Fruit fly (Drosophila melanogaster): ENCODE data around the gene chico.

chico gene

DNA sequence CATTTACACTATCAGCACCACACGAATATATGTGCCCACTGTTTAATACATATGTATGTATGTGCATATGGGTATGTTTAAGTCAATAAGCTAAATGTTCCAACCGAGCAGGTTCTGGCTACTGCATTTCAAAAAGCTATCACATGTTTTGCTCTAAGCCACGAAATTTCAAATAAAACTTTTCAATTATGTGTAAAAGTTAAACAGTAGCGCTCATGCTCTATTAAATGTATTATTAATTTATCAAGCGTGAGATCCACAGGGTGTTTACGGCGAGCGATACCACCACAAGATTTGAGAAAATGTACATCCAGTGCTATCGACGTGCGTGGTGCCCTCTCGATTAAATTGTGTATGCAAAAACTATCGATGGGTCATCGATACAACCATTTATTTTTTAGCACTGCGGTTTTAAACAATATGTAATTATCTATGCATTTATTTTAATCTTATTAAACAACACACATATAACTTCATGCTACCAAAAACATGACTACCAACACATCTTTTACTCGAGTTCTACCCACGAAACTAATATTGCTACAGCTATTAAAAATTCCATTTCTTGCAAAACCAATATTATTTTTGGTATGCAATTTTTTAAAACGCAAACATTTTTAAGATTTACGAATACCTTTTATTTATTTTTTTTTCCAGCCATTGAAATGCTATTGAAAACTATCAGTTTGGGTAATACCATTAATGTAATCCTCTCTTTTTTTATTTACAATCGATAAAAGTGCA is 14.0 kb upstream of the chico start, which contains the start of gene Pten (continued):
- no peak for TF ChIP-seq usp (GFP tag; optimal IDR thresholded peaks at IDR 0.05)
- TF ChIP-seq sc (optimal IDR thresholded peaks at IDR 0.05): no peak
- peak; percentile 9 for TF ChIP-seq sc (GFP tag; optimal IDR thresholded peaks at IDR 0.05)
- no peak for TF ChIP-seq CG8290 (GFP tag; optimal IDR thresholded peaks at IDR 0.05)
- TF ChIP-seq CG8290 (tag; optimal IDR thresholded peaks at IDR 0.05): peak in 1 of 2 experiments; percentile 12
- no peak for TF ChIP-seq CG15011 (GFP tag; optimal IDR thresholded peaks at IDR 0.05)
- no peak for TF ChIP-seq CG18619 (GFP tag; optimal IDR thresholded peaks at IDR 0.05)
- no peak for TF ChIP-seq D (optimal IDR thresholded peaks at IDR 0.05)
- peak; percentile 65 for TF ChIP-seq D (GFP tag; optimal IDR thresholded peaks at IDR 0.05)
- TF ChIP-seq abd-A (tag; optimal IDR thresholded peaks at IDR 0.05): no peak
- TF ChIP-seq Camta (GFP tag; optimal IDR thresholded peaks at IDR 0.05): peak; percentile 78
- TF ChIP-seq CG5180 (GFP tag; optimal IDR thresholded peaks at IDR 0.05): no peak
- no peak for TF ChIP-seq tap (tag; optimal IDR thresholded peaks at IDR 0.05)
- TF ChIP-seq pan (optimal IDR thresholded peaks at IDR 0.05): no peak
- TF ChIP-seq pan (GFP tag; optimal IDR thresholded peaks at IDR 0.05 in 1 of 2, IDR thresholded peaks at IDR 0.05 in 1 of 2): peak in 1 of 2 experiments; percentile 79
- peak; percentile 39 for TF ChIP-seq Lhr (GFP tag; optimal IDR thresholded peaks at IDR 0.05)
- TF ChIP-seq CG10565 (GFP tag; optimal IDR thresholded peaks at IDR 0.05): peak; percentile 69
- peak; percentile 5 for TF ChIP-seq CG6854 (GFP tag; optimal IDR thresholded peaks at IDR 0.05)
- TF ChIP-seq CG12942 (GFP tag; optimal IDR thresholded peaks at IDR 0.05): peak; percentile 38
- TF ChIP-seq bowl (GFP tag; IDR thresholded peaks at IDR 0.05): no peak
- TF ChIP-seq seq (GFP tag; IDR thresholded peaks at IDR 0.05): 0 out of 2 replicates have a peak, but pooled peaks have one; percentile 35
- peak; percentile 57 for TF ChIP-seq CG12155 (GFP tag; optimal IDR thresholded peaks at IDR 0.05)
- TF ChIP-seq Nf-YC (tag; optimal IDR thresholded peaks at IDR 0.05): peak; percentile 54
- no peak for TF ChIP-seq her (GFP tag; optimal IDR thresholded peaks at IDR 0.05)
- peak; percentile 48 for TF ChIP-seq nerfin-1 (tag; optimal IDR thresholded peaks at IDR 0.05)
- peak; percentile 82; the same call in 1 of the 2 replicates for TF ChIP-seq CG42726 (GFP tag; IDR thresholded peaks at IDR 0.05; ENCODE audit: partially characterized antibody)
- TF ChIP-seq CG10321 (GFP tag; IDR thresholded peaks at IDR 0.05): no peak
- TF ChIP-seq CG7745 (tag; optimal IDR thresholded peaks at IDR 0.05): no peak
- no peak for TF ChIP-seq Trl (optimal IDR thresholded peaks at IDR 0.05)
- TF ChIP-seq Trl (GFP tag; optimal IDR thresholded peaks at IDR 0.05): peak; percentile 78
- TF ChIP-seq CG14014 (GFP tag; IDR thresholded peaks at IDR 0.05): peak; percentile 61; the same call in 1 of the 2 replicates
- TF ChIP-seq CG17912 (GFP tag; optimal IDR thresholded peaks at IDR 0.05): peak; percentile 41
- no peak for TF ChIP-seq danr (GFP tag; IDR thresholded peaks at IDR 0.05)
- peak; percentile 58 for TF ChIP-seq CG1792 (GFP tag; optimal IDR thresholded peaks at IDR 0.05)
- TF ChIP-seq cas (GFP tag; IDR thresholded peaks at IDR 0.05): no peak
- no peak for TF ChIP-seq CG43689 (GFP tag; IDR thresholded peaks at IDR 0.05)
- no peak for TF ChIP-seq prd (optimal IDR thresholded peaks at IDR 0.05)
- peak; percentile 70; the same call in 1 of the 3 replicates for TF ChIP-seq prd (GFP tag; IDR thresholded peaks at IDR 0.05)
- no peak for TF ChIP-seq CG3847 (GFP tag; IDR thresholded peaks at IDR 0.05)
- peak; percentile 83 for TF ChIP-seq CG13775 (GFP tag; optimal IDR thresholded peaks at IDR 0.05)
- TF ChIP-seq dati (GFP tag; IDR thresholded peaks at IDR 0.05): no peak
- TF ChIP-seq tll (GFP tag; optimal IDR thresholded peaks at IDR 0.05): peak in 1 of 2 experiments; percentile 52
- TF ChIP-seq emc (GFP tag; optimal IDR thresholded peaks at IDR 0.05): peak; percentile 7
- TF ChIP-seq CG1233 (GFP tag; optimal IDR thresholded peaks at IDR 0.05): peak; percentile 68
- peak; percentile 90 for TF ChIP-seq CG14710 (tag; optimal IDR thresholded peaks at IDR 0.05)
- peak; percentile 43 for TF ChIP-seq eyg (GFP tag; optimal IDR thresholded peaks at IDR 0.05)
- TF ChIP-seq zen2 (GFP tag; IDR thresholded peaks at IDR 0.05; ENCODE audit: partially characterized antibody): no peak; the same call in 2 of the 3 replicates
- TF ChIP-seq da (GFP tag; optimal IDR thresholded peaks at IDR 0.05): no peak
- TF ChIP-seq CG10654 (GFP tag; optimal IDR thresholded peaks at IDR 0.05): peak; percentile 62
- TF ChIP-seq exex (tag; optimal IDR thresholded peaks at IDR 0.05): no peak
- TF ChIP-seq bigmax (GFP tag; optimal IDR thresholded peaks at IDR 0.05): no peak
